Fruit fly (Drosophila melanogaster): Measurements from ENCODE around the gene CG3982.

- no peak for TF ChIP-seq fd64A (GFP tag; optimal IDR thresholded peaks at IDR 0.05)
- TF ChIP-seq aop (GFP tag; IDR thresholded peaks at IDR 0.05): no peak
- TF ChIP-seq sima (GFP tag; optimal IDR thresholded peaks at IDR 0.05): no peak
- no peak for TF ChIP-seq al (GFP tag; IDR thresholded peaks at IDR 0.05)
- TF ChIP-seq abd-A (tag; optimal IDR thresholded peaks at IDR 0.05): no peak
These were observed 14.9 kb downstream of the CG3982 start, which contains the start of gene eIF4E1 for dm6 chr3L:9402157-9402890.

All from whole organism, embryonic.